Worm (Caenorhabditis elegans): ENCODE results near the gene C44B9.3.

- no peak for TF ChIP-seq tbx-9 (tag; optimal IDR thresholded peaks at IDR 0.05; ENCODE audit: borderline replicate concordance)
- no peak for TF ChIP-seq unc-130 (GFP tag; optimal IDR thresholded peaks at IDR 0.05)
- no peak for TF ChIP-seq unc-62 (GFP tag; optimal IDR thresholded peaks at IDR 0.05)
- TF ChIP-seq pha-4 (tag; optimal IDR thresholded peaks at IDR 0.05) = no peak
- no peak for TF ChIP-seq ama-1 (optimal IDR thresholded peaks at IDR 0.05)
- TF ChIP-seq ama-1 (GFP tag; optimal IDR thresholded peaks at IDR 0.05) = no peak
- no peak for TF ChIP-seq ceh-91 (GFP tag; IDR thresholded peaks at IDR 0.05)
These were observed 48.5 kb downstream of the C44B9.3 start for ce11 chrIII:10831483-10831882.

All from whole organism, young adult.